Worm (Caenorhabditis elegans): ENCODE data around the gene nucb-1.

ce11 chrX:10204313-10205063 is 7.0 kb downstream of the nucb-1 start:
- TF ChIP-seq mdl-1 (tag; optimal IDR thresholded peaks at IDR 0.05) (no peak), fkh-10 (GFP tag; optimal IDR thresholded peaks at IDR 0.05) (no peak), ama-1 (optimal IDR thresholded peaks at IDR 0.05) (no peak), nhr-11 (tag; optimal IDR thresholded peaks at IDR 0.05) (no peak), skn-1 (tag; optimal IDR thresholded peaks at IDR 0.05) (no peak), nhr-28 (tag; optimal IDR thresholded peaks at IDR 0.05) (no peak), pha-4 (tag; optimal IDR thresholded peaks at IDR 0.05) (no peak), nhr-25 (tag; optimal IDR thresholded peaks at IDR 0.05) (no peak), lin-39 (tag; optimal IDR thresholded peaks at IDR 0.05) (no peak), R02D3.7 (tag; optimal IDR thresholded peaks at IDR 0.05) (no peak)
